Worm (Caenorhabditis elegans) whole organism, L2 larva: ENCODE data around the gene F26F4.2.
A peak's percentile ranks its signal among the peaks of the same experiment; 100 is the strongest.

Experiments used
- C34F6.9 ChIP-seq: fragments of 150-350 bp; optimal IDR thresholded peaks from 2 replicates; lab custom pipeline; 2014; ENCODE audit warnings: missing biosample characterization, missing genetic modification characterization
- F13H6.1 ChIP-seq: sonication (generic microtip); optimal IDR thresholded peaks from 2 replicates; lab custom pipeline; 2016; ENCODE audit warnings: missing genetic modification characterization, missing compliant biosample characterization
- R02D3.7 ChIP-seq: fragments of 150-350 bp; optimal IDR thresholded peaks from 2 replicates; lab custom pipeline; 2014; ENCODE audit warnings: missing biosample characterization, missing genetic modification characterization
- Y55F3AM.14 ChIP-seq: fragments of 200-800 bp; sonication (Bioruptor generic); optimal IDR thresholded peaks from 2 replicates; lab custom pipeline; 2018; ENCODE audit warnings: mild to moderate bottlenecking, missing genetic modification characterization, missing compliant biosample characterization
- ZK546.5 ChIP-seq: sonication (generic microtip); optimal IDR thresholded peaks from 2 replicates; lab custom pipeline; 2017; ENCODE audit warnings: missing biosample characterization, missing genetic modification characterization
- alr-1 ChIP-seq: fragments of 150-350 bp; optimal IDR thresholded peaks from 2 replicates; lab custom pipeline; 2014; ENCODE audit warnings: missing biosample characterization, missing genetic modification characterization
- aly-2 ChIP-seq: fragments of 150-350 bp; optimal IDR thresholded peaks from 2 replicates; lab custom pipeline; 2014; ENCODE audit warnings: missing biosample characterization, missing genetic modification characterization
- ama-1 ChIP-seq: fragments of 150-350 bp; optimal IDR thresholded peaks from 2 replicates; lab custom pipeline; 2018; ENCODE audit warnings: inconsistent platforms
- blmp-1 ChIP-seq: sonication (generic microtip); optimal IDR thresholded peaks from 2 replicates; lab custom pipeline; 2017; ENCODE audit warnings: missing genetic modification characterization, mild to moderate bottlenecking, missing compliant biosample characterization, antibody characterized with exemption, moderate library complexity; ENCODE audit not compliant: insufficient read depth
- ceh-16 ChIP-seq: fragments of 150-350 bp; optimal IDR thresholded peaks from 2 replicates; lab custom pipeline; 2014; ENCODE audit warnings: missing biosample characterization, missing genetic modification characterization
- crh-2 ChIP-seq: sonication (generic microtip); optimal IDR thresholded peaks from 2 replicates; lab custom pipeline; 2017; ENCODE audit warnings: missing biosample characterization, missing genetic modification characterization
- dmd-4 ChIP-seq: sonication (generic microtip); optimal IDR thresholded peaks from 2 replicates; lab custom pipeline; 2017; ENCODE audit warnings: missing biosample characterization, missing genetic modification characterization
- egl-27 ChIP-seq: sonication (generic microtip); optimal IDR thresholded peaks from 3 replicates; lab custom pipeline; 2017; ENCODE audit warnings: missing biosample characterization, missing genetic modification reagents, missing genetic modification characterization
- elt-1 ChIP-seq: fragments of 150-350 bp; optimal IDR thresholded peaks from 2 replicates; lab custom pipeline; 2014; ENCODE audit warnings: missing biosample characterization, missing genetic modification characterization
- elt-3 ChIP-seq: sonication (generic microtip); optimal IDR thresholded peaks from 2 replicates; lab custom pipeline; 2017; ENCODE audit warnings: missing biosample characterization, missing genetic modification characterization
- fos-1 ChIP-seq: fragments of 150-350 bp; optimal IDR thresholded peaks from 2 replicates; lab custom pipeline; 2014; ENCODE audit warnings: missing biosample characterization, missing genetic modification characterization
- gmeb-1 ChIP-seq: fragments of 150-350 bp; optimal IDR thresholded peaks from 2 replicates; lab custom pipeline; 2014; ENCODE audit warnings: missing biosample characterization, missing genetic modification characterization
- lin-11 ChIP-seq: fragments of 150-350 bp; sonication (generic microtip); optimal IDR thresholded peaks from 2 replicates; lab custom pipeline; 2014; ENCODE audit warnings: missing biosample characterization, missing genetic modification characterization, inconsistent platforms, mixed read lengths
- lin-13 ChIP-seq: fragments of 150-350 bp; optimal IDR thresholded peaks from 2 replicates; lab custom pipeline; 2014; ENCODE audit warnings: missing biosample characterization, missing genetic modification reagents, missing genetic modification characterization
- lin-39 ChIP-seq: fragments of 150-350 bp; optimal IDR thresholded peaks from 2 replicates; lab custom pipeline; 2014; ENCODE audit warnings: missing biosample characterization, missing genetic modification reagents, missing genetic modification characterization
- lsy-2 ChIP-seq, 2 experiments: fragments of 150-350 bp in 1 of 2; sonication (generic microtip) in 1 of 2; optimal IDR thresholded peaks; 2 replicates each; lab custom pipeline; 2014 to 2017; ENCODE audit warnings: missing biosample characterization in 2 of 2, missing genetic modification characterization in 2 of 2
- mab-5 ChIP-seq: fragments of 150-350 bp; optimal IDR thresholded peaks from 2 replicates; lab custom pipeline; 2014; ENCODE audit warnings: missing biosample characterization, missing genetic modification characterization
- mbf-1 ChIP-seq: sonication (generic microtip); optimal IDR thresholded peaks from 2 replicates; lab custom pipeline; 2017; ENCODE audit warnings: missing biosample characterization, missing genetic modification characterization
- mdl-1 ChIP-seq, 2 experiments: fragments of 150-350 bp in 1 of 2; sonication (generic microtip) in 1 of 2; optimal IDR thresholded peaks; 2 replicates each; lab custom pipeline; 2017; ENCODE audit warnings: missing biosample characterization in 2 of 2, missing genetic modification characterization in 2 of 2
- nhr-10 ChIP-seq: sonication (generic microtip); optimal IDR thresholded peaks from 2 replicates; lab custom pipeline; 2017; ENCODE audit warnings: missing biosample characterization, missing genetic modification characterization
- nhr-11 ChIP-seq: fragments of 150-350 bp; optimal IDR thresholded peaks from 2 replicates; lab custom pipeline; 2014; ENCODE audit warnings: missing biosample characterization, missing genetic modification characterization
- nhr-12 ChIP-seq: fragments of 150-350 bp; optimal IDR thresholded peaks from 2 replicates; lab custom pipeline; 2014; ENCODE audit warnings: missing biosample characterization, missing genetic modification characterization
- nhr-129 ChIP-seq: fragments of 150-350 bp; optimal IDR thresholded peaks from 2 replicates; lab custom pipeline; 2014; ENCODE audit warnings: missing biosample characterization, missing genetic modification characterization
- nhr-21 ChIP-seq: fragments of 150-350 bp; optimal IDR thresholded peaks from 2 replicates; lab custom pipeline; 2014; ENCODE audit warnings: missing biosample characterization, missing genetic modification characterization
- nhr-23 ChIP-seq: fragments of 150-350 bp; optimal IDR thresholded peaks from 2 replicates; lab custom pipeline; 2014; ENCODE audit warnings: missing biosample characterization, missing genetic modification reagents, missing genetic modification characterization
- nhr-237 ChIP-seq: fragments of 150-350 bp; optimal IDR thresholded peaks from 2 replicates; lab custom pipeline; 2014; ENCODE audit warnings: missing biosample characterization, missing genetic modification characterization
- nhr-25 ChIP-seq: fragments of 150-350 bp; sonication (generic microtip); optimal IDR thresholded peaks from 3 replicates; lab custom pipeline; 2014; ENCODE audit warnings: missing biosample characterization, missing genetic modification characterization
- nhr-6 ChIP-seq: fragments of 150-350 bp; optimal IDR thresholded peaks from 2 replicates; lab custom pipeline; 2014; ENCODE audit warnings: missing biosample characterization, missing genetic modification characterization
- nhr-77 ChIP-seq: fragments of 150-350 bp; optimal IDR thresholded peaks from 2 replicates; lab custom pipeline; 2014; ENCODE audit warnings: missing biosample characterization, missing genetic modification characterization
- peb-1 ChIP-seq: fragments of 150-350 bp; optimal IDR thresholded peaks from 2 replicates; lab custom pipeline; 2014; ENCODE audit warnings: missing biosample characterization, missing genetic modification characterization
- sem-4 ChIP-seq: fragments of 150-350 bp; optimal IDR thresholded peaks from 2 replicates; lab custom pipeline; 2014; ENCODE audit warnings: missing biosample characterization, missing genetic modification reagents, missing genetic modification characterization
- skn-1 ChIP-seq: sonication (generic microtip); optimal IDR thresholded peaks from 2 replicates; lab custom pipeline; 2017; ENCODE audit warnings: missing biosample characterization, missing genetic modification characterization
- sma-9 ChIP-seq, 2 experiments: fragments of 150-350 bp in 1 of 2; sonication (generic microtip) in 1 of 2; optimal IDR thresholded peaks; 2 replicates each; lab custom pipeline; 2014 to 2016; ENCODE audit warnings: missing genetic modification characterization in 2 of 2, mild to moderate bottlenecking in 1 of 2, missing biosample characterization in 1 of 2, missing compliant biosample characterization in 1 of 2, missing genetic modification reagents in 1 of 2, moderate library complexity in 1 of 2
- snpc-4 ChIP-seq: fragments of 150-350 bp; optimal IDR thresholded peaks from 2 replicates; lab custom pipeline; 2014; ENCODE audit warnings: missing biosample characterization, missing genetic modification characterization
- unc-39 ChIP-seq: fragments of 150-350 bp; optimal IDR thresholded peaks from 2 replicates; lab custom pipeline; 2014; ENCODE audit warnings: missing biosample characterization, missing genetic modification characterization
- unc-55 ChIP-seq: fragments of 150-350 bp; sonication (generic microtip); optimal IDR thresholded peaks from 3 replicates; lab custom pipeline; 2014; ENCODE audit warnings: missing biosample characterization, missing genetic modification reagents, missing genetic modification characterization
- unc-62 ChIP-seq: fragments of 150-350 bp; optimal IDR thresholded peaks from 2 replicates; lab custom pipeline; 2014; ENCODE audit warnings: missing biosample characterization, missing genetic modification reagents, missing genetic modification characterization
- ztf-1 ChIP-seq: fragments of 200-800 bp; sonication (Bioruptor generic); conservative IDR thresholded peaks from 2 replicates; pipeline ENCODE4 v1.3.6; 2022; ENCODE audit warnings: missing genetic modification characterization, missing compliant biosample characterization
- ztf-11 ChIP-seq: sonication (generic microtip); optimal IDR thresholded peaks from 2 replicates; lab custom pipeline; 2017; ENCODE audit warnings: missing biosample characterization, missing genetic modification characterization
- ztf-4 ChIP-seq: fragments of 150-350 bp; optimal IDR thresholded peaks from 2 replicates; lab custom pipeline; 2014; ENCODE audit warnings: missing biosample characterization, missing genetic modification characterization

The F26F4.2 gene

DNA sequence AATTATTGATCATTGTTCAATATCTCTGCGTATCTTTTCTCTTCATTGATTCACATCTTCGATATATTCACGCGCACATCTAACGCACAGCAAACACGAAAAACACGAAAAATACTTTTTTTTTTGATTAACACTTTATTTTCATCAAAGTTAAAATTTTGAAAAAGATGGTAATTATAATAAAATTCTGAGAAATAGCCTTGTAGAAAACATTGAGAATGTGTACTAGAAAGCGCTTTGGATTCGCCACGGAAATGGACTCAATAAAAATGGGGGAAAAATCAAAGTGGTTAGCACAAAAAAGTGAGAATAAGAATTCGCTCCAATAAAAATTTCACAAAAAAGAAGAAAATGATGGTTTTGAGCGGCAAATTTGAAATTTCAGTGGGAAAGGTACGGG lies 17.5 kb upstream of the F26F4.2 start, which contains the start of gene F26F4.6:
TSS of gene F26F4.6 (minus strand) at position 101 of the 400 bp plus-strand sequence.
- TF ChIP-seq ama-1, result no peak
- no peak for TF ChIP-seq aly-2 (tag; lab: Kevin White, UChicago)
- TF ChIP-seq unc-62, result no peak
- no peak for TF ChIP-seq fos-1 (tag; lab: Kevin White, UChicago)
- TF ChIP-seq ceh-16 (tag; lab: Kevin White, UChicago), result no peak
- no peak for TF ChIP-seq peb-1 (tag; lab: Kevin White, UChicago)
- no peak for TF ChIP-seq sem-4 (tag; lab: Kevin White, UChicago)

DNA sequence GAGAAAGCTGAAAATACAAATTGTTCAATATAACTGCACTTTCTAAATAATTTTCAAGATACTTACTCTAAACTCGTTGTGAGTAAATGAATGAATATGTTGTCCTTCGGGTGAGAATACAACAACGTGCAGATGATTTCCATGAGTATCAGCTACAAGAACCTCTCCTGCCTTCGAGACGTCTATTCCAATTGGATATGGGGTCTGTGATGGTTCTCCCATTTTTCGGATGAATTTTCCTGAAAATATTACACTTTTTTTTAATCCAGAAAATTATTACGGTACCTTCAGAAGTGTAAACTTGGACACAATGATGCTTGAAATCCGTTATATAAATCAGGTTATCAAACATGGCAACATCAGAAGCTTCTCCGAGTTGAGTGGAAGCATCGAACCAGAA lies 15.7 kb upstream of the F26F4.2 start:
- TF ChIP-seq ztf-11 (no peak), ztf-1 (GFP tag; lab: Robert Waterston, UW) (no peak), dmd-4 (tag; lab: Kevin White, UChicago) (no peak), lin-13 (GFP tag; lab: Kevin White, UChicago) (no peak), mdl-1 (tag; optimal IDR thresholded peaks at IDR 0.05; lab: Kevin White, UChicago) (no peak), mab-5 (tag; lab: Kevin White, UChicago) (no peak), nhr-6 (tag; lab: Kevin White, UChicago) (no peak)

ce11 chrIII:4899035-4899578 lies 11.9 kb upstream of the F26F4.2 start, which contains the start of gene nhl-2:
TSS of gene nhl-2 (minus strand) at chrIII:4899085.
- TF ChIP-seq sma-9 (GFP tag; optimal IDR thresholded peaks at IDR 0.05; lab: Kevin White, UChicago) (no peak), sma-9 (tag; optimal IDR thresholded peaks at IDR 0.05; lab: Kevin White, UChicago) (no peak), nhr-25 (tag; lab: Kevin White, UChicago) (no peak), nhr-77 (tag; lab: Kevin White, UChicago) (no peak), elt-1 (no peak), nhr-129 (tag; lab: Kevin White, UChicago) (no peak), ztf-11 (no peak), sem-4 (tag; lab: Kevin White, UChicago) (no peak)

ce11 chrIII:4899728-4900127 lies 11.3 kb upstream of the F26F4.2 start:
- TF ChIP-seq lin-13 (GFP tag; lab: Kevin White, UChicago) (peak; percentile 98), ztf-1 (GFP tag; lab: Robert Waterston, UW) (0 out of 2 replicates have a peak, but pooled peaks have one; percentile 58), skn-1 (tag; lab: Kevin White, UChicago) (peak; percentile 41), lsy-2 (tag; optimal IDR thresholded peaks at IDR 0.05; lab: Kevin White, UChicago) (peak; percentile 94 to 97), crh-2 (tag; lab: Kevin White, UChicago) (peak; percentile 99), peb-1 (tag; lab: Kevin White, UChicago) (peak; percentile 41), Y55F3AM.14 (peak; percentile 99), alr-1 (peak; percentile 67), ztf-4 (peak; percentile 99), nhr-10 (tag; lab: Kevin White, UChicago) (peak; percentile 86), nhr-11 (no peak), blmp-1 (tag; lab: Kevin White, UChicago) (peak; percentile 99), unc-62 (peak; percentile 95), unc-55 (peak; percentile 99), nhr-21 (peak; percentile 99), elt-3 (tag; lab: Kevin White, UChicago) (no peak), egl-27 (tag; lab: Kevin White, UChicago) (peak; percentile 98), R02D3.7 (tag; lab: Kevin White, UChicago) (peak; percentile 69), fos-1 (tag; lab: Kevin White, UChicago) (peak; percentile 100), gmeb-1 (tag; lab: Kevin White, UChicago) (peak; percentile 93), ZK546.5 (tag; lab: Kevin White, UChicago) (peak; percentile 88), ama-1 (peak; percentile 36), nhr-6 (tag; lab: Kevin White, UChicago) (peak; percentile 97), ceh-16 (tag; lab: Kevin White, UChicago) (peak; percentile 99), mbf-1 (tag; lab: Kevin White, UChicago) (no peak), mab-5 (tag; lab: Kevin White, UChicago) (peak; percentile 96), lin-39 (peak; percentile 77), C34F6.9 (tag; lab: Kevin White, UChicago) (peak; percentile 99), snpc-4 (tag; lab: Kevin White, UChicago) (peak; percentile 89), unc-39 (tag; lab: Kevin White, UChicago) (no peak), lin-11 (tag; lab: Kevin White, UChicago) (peak; percentile 99), nhr-23 (tag; lab: Kevin White, UChicago) (no peak), dmd-4 (tag; lab: Kevin White, UChicago) (peak; percentile 68), sem-4 (tag; lab: Kevin White, UChicago) (peak; percentile 99), mdl-1 (tag; optimal IDR thresholded peaks at IDR 0.05; lab: Kevin White, UChicago) (peak; percentile 94 to 99), nhr-237 (tag; lab: Kevin White, UChicago) (peak; percentile 87), ztf-11 (no peak), aly-2 (tag; lab: Kevin White, UChicago) (no peak), elt-1 (peak; percentile 19), F13H6.1 (tag; lab: Kevin White, UChicago) (peak; percentile 100), nhr-12 (peak; percentile 65)
